Worm (Caenorhabditis elegans) whole organism, L1 larva: ENCODE measurements around the gene Y7A5A.13.

Experiments
- ama-1 ChIP-seq: fragments of 150-350 bp; optimal IDR thresholded peaks from 2 replicates; lab custom pipeline; 2014
- ceh-82 ChIP-seq, 3 experiments: fragments of 150-350 bp in 1 of 3; sonication (generic microtip) in 2 of 3; optimal IDR thresholded peaks; 2 replicates each; lab custom pipeline; 2014 to 2017; ENCODE audit warnings: missing biosample characterization in 3 of 3, missing genetic modification characterization in 3 of 3
- efl-1 ChIP-seq, 4 experiments: fragments of 150-350 bp; optimal IDR thresholded peaks in 3 of 4; peaks in 1 of 4; 1 replicate in 1 of 4; 2 replicates in 3 of 4; lab custom pipeline; 2014; ENCODE audit warnings: missing biosample characterization in 2 of 4, missing genetic modification characterization in 2 of 4, missing genetic modification reagents in 2 of 4
- efl-3 ChIP-seq: fragments of 200-800 bp; sonication (Bioruptor generic); optimal IDR thresholded peaks from 2 replicates; lab custom pipeline; 2018; ENCODE audit warnings: mild to moderate bottlenecking, missing genetic modification characterization, missing compliant biosample characterization
- jun-1 ChIP-seq: fragments of 150-350 bp; optimal IDR thresholded peaks from 2 replicates; lab custom pipeline; 2014; ENCODE audit warnings: missing biosample characterization, missing genetic modification reagents, missing genetic modification characterization
- nhr-11 ChIP-seq: fragments of 150-350 bp; optimal IDR thresholded peaks from 2 replicates; lab custom pipeline; 2014; ENCODE audit warnings: missing biosample characterization, missing genetic modification characterization
- zag-1 ChIP-seq: fragments of 150-350 bp; optimal IDR thresholded peaks from 2 replicates; lab custom pipeline; 2014; ENCODE audit warnings: missing biosample characterization, missing genetic modification characterization

ce11 chrX:15725566-15726173 lies 48.0 kb upstream of the Y7A5A.13 start, which contains the start of gene lin-15B:
- TF ChIP-seq efl-1 (optimal IDR thresholded peaks at IDR 0.05; lab: Kevin White, UChicago) (no peak), efl-1 (GFP tag; optimal IDR thresholded peaks at IDR 0.05 in 1 of 2; lab: Kevin White, UChicago) (no peak), ama-1 (no peak), nhr-11 (tag; lab: Kevin White, UChicago) (no peak), efl-3 (no peak), jun-1 (tag; lab: Kevin White, UChicago) (no peak), zag-1 (tag; lab: Kevin White, UChicago) (no peak), ceh-82 (tag; optimal IDR thresholded peaks at IDR 0.05; lab: Kevin White, UChicago) (no peak)
